Worm (Caenorhabditis elegans): ENCODE data around the gene F02D10.6.
A peak's percentile ranks its signal among the peaks of the same experiment; 100 is the strongest.

Gene F02D10.6

ce11 chrX:13414974-13415373 is 36.5 kb downstream of the F02D10.6 start (continued):
- no peak for TF ChIP-seq K09A11.1 (tag; optimal IDR thresholded peaks at IDR 0.05; ENCODE audit: insufficient read depth)
- no peak for TF ChIP-seq eyg-1 (tag; optimal IDR thresholded peaks at IDR 0.05)
- peak; percentile 52 for TF ChIP-seq ttx-3 (tag; optimal IDR thresholded peaks at IDR 0.05)
- peak; percentile 4 for TF ChIP-seq tbx-2 (tag; optimal IDR thresholded peaks at IDR 0.05)
- no peak for TF ChIP-seq dmd-4 (tag; optimal IDR thresholded peaks at IDR 0.05; ENCODE audit: borderline replicate concordance)

ce11 chrX:13412307-13412706 is 39.2 kb downstream of the F02D10.6 start:
- no peak for TF ChIP-seq dve-1 (tag; optimal IDR thresholded peaks at IDR 0.05)

ce11 chrX:13411306-13411705 is 40.2 kb downstream of the F02D10.6 start:
- no peak for TF ChIP-seq ceh-18 (tag; optimal IDR thresholded peaks at IDR 0.05)
- TF ChIP-seq pat-9 (tag; optimal IDR thresholded peaks at IDR 0.05): no peak
- TF ChIP-seq nhr-232 (tag; optimal IDR thresholded peaks at IDR 0.05): no peak
- TF ChIP-seq ceh-6 (GFP tag; optimal IDR thresholded peaks at IDR 0.05): no peak
- TF ChIP-seq fkh-10 (GFP tag; optimal IDR thresholded peaks at IDR 0.05): no peak
- no peak for TF ChIP-seq ref-2 (tag; optimal IDR thresholded peaks at IDR 0.05)
- TF ChIP-seq dmd-4 (tag; optimal IDR thresholded peaks at IDR 0.05; ENCODE audit: borderline replicate concordance): no peak
- no peak for TF ChIP-seq che-1 (tag; optimal IDR thresholded peaks at IDR 0.05)
- TF ChIP-seq ceh-48 (tag; optimal IDR thresholded peaks at IDR 0.05): no peak
- no peak for TF ChIP-seq ceh-19 (GFP tag; optimal IDR thresholded peaks at IDR 0.05)
- no peak for TF ChIP-seq ama-1 (optimal IDR thresholded peaks at IDR 0.05)

- TF ChIP-seq ceh-24 (tag; optimal IDR thresholded peaks at IDR 0.05) (no peak), rnt-1 (tag; optimal IDR thresholded peaks at IDR 0.05) (peak; percentile 15)
These were observed 41.9 kb downstream of the F02D10.6 start, which contains the start of the genes cyp-13B1 and C29F7.1 for ce11 chrX:13409543-13409942. cyp-13B1 (minus strand) TSS chrX:13409643. C29F7.1 (plus strand) TSS chrX:13409936.

- TF ChIP-seq che-1 (tag; optimal IDR thresholded peaks at IDR 0.05) (no peak), ahr-1 (tag; optimal IDR thresholded peaks at IDR 0.05) (no peak), Y22D7AL.16 (tag; optimal IDR thresholded peaks at IDR 0.05) (no peak), syd-9 (tag; optimal IDR thresholded peaks at IDR 0.05) (no peak), ceh-45 (GFP tag; IDR thresholded peaks at IDR 0.05) (no peak), ceh-9 (tag; optimal IDR thresholded peaks at IDR 0.05) (no peak), hlh-15 (tag; optimal IDR thresholded peaks at IDR 0.05) (no peak), unc-42 (tag; optimal IDR thresholded peaks at IDR 0.05) (no peak), hlh-13 (GFP tag; optimal IDR thresholded peaks at IDR 0.05) (no peak), ceh-2 (tag; optimal IDR thresholded peaks at IDR 0.05) (no peak), tbx-2 (tag; optimal IDR thresholded peaks at IDR 0.05) (no peak), elt-2 (tag; optimal IDR thresholded peaks at IDR 0.05) (no peak), fax-1 (tag; optimal IDR thresholded peaks at IDR 0.05) (no peak), rnt-1 (tag; optimal IDR thresholded peaks at IDR 0.05) (no peak), ref-2 (tag; optimal IDR thresholded peaks at IDR 0.05) (no peak), sox-2 (GFP tag; IDR thresholded peaks at IDR 0.05) (no peak), ets-4 (tag; optimal IDR thresholded peaks at IDR 0.05) (no peak), nhr-11 (tag; optimal IDR thresholded peaks at IDR 0.05) (no peak), nhr-232 (tag; optimal IDR thresholded peaks at IDR 0.05) (no peak)
These were observed 49.7 kb downstream of the F02D10.6 start, which contains the start of gene F02C12.1 for ce11 chrX:13401783-13402182. F02C12.1 (plus strand) TSS chrX:13402083.

ce11 chrX:13401311-13401710 is 50.2 kb downstream of the F02D10.6 start:
- TF ChIP-seq K09A11.1 (tag; optimal IDR thresholded peaks at IDR 0.05; ENCODE audit: insufficient read depth) (no peak), pax-1 (tag; optimal IDR thresholded peaks at IDR 0.05) (peak; percentile 21)
